Fruit fly (Drosophila melanogaster) whole organism, embryonic: Measurements from ENCODE around the gene tj.
A peak's percentile ranks its signal among the peaks of the same experiment; 100 is the strongest.

Source experiments
- ATbp ChIP-seq: fragments of 200-800 bp; sonication (Bioruptor generic); optimal IDR thresholded peaks from 2 replicates; lab custom pipeline; 2017; ENCODE audit warnings: missing biosample characterization, mild to moderate bottlenecking, missing genetic modification characterization, missing genetic modification reagents
- BtbVII ChIP-seq: fragments of 200-800 bp; sonication (Bioruptor generic); optimal IDR thresholded peaks from 3 replicates; lab custom pipeline; 2017; ENCODE audit warnings: missing biosample characterization, mild to moderate bottlenecking, missing genetic modification characterization
- CG10267 ChIP-seq: fragments of 200-800 bp; sonication (Bioruptor generic); optimal IDR thresholded peaks from 2 replicates; lab custom pipeline; 2018; ENCODE audit warnings: missing biosample characterization, mild to moderate bottlenecking, missing genetic modification characterization, moderate library complexity
- CG10321 ChIP-seq: fragments of 200-800 bp; sonication (Bioruptor generic); IDR thresholded peaks from 2 replicates; pipeline ENCODE4 v1.3.6; 2022; ENCODE audit warnings: missing biosample characterization, missing genetic modification characterization
- CG11398 ChIP-seq: fragments of 200-800 bp; sonication (Bioruptor generic); optimal IDR thresholded peaks from 2 replicates; lab custom pipeline; 2016; ENCODE audit warnings: missing biosample characterization, missing genetic modification characterization
- CG11696 ChIP-seq: fragments of 200-800 bp; sonication (Bioruptor generic); IDR thresholded peaks from 2 replicates; pipeline ENCODE4 v1.3.6; 2022; ENCODE audit warnings: missing biosample characterization, missing genetic modification characterization
- CG11723 ChIP-seq: fragments of 200-800 bp; sonication (Bioruptor generic); optimal IDR thresholded peaks from 2 replicates; lab custom pipeline; 2017; ENCODE audit warnings: missing biosample characterization, mild to moderate bottlenecking, missing genetic modification characterization
- CG12942 ChIP-seq: fragments of 200-800 bp; sonication (Bioruptor generic); optimal IDR thresholded peaks from 3 replicates; lab custom pipeline; 2016; ENCODE audit warnings: missing biosample characterization, missing genetic modification characterization
- CG14014 ChIP-seq: fragments of 200-800 bp; sonication (Bioruptor generic); IDR thresholded peaks from 2 replicates; pipeline ENCODE4 v1.3.6; 2022; ENCODE audit warnings: missing biosample characterization, missing genetic modification characterization
- CG15601 ChIP-seq: fragments of 200-800 bp; sonication (Bioruptor generic); optimal IDR thresholded peaks from 3 replicates; lab custom pipeline; 2019; ENCODE audit warnings: missing biosample characterization, mild to moderate bottlenecking, missing genetic modification characterization, moderate library complexity
- CG15696 ChIP-seq: fragments of 200-800 bp; sonication (Bioruptor generic); optimal IDR thresholded peaks from 2 replicates; lab custom pipeline; 2019; ENCODE audit warnings: missing biosample characterization, mild to moderate bottlenecking, missing genetic modification characterization, moderate library complexity
- CG17186 ChIP-seq: fragments of 200-800 bp; sonication (Bioruptor generic); optimal IDR thresholded peaks from 3 replicates; lab custom pipeline; 2017; ENCODE audit warnings: missing biosample characterization, missing genetic modification reagents, missing genetic modification characterization
- CG2116 ChIP-seq: fragments of 200-800 bp; sonication (Bioruptor generic); optimal IDR thresholded peaks from 3 replicates; lab custom pipeline; 2018; ENCODE audit warnings: missing biosample characterization, mild to moderate bottlenecking, missing genetic modification characterization
- CG2889 ChIP-seq: fragments of 200-800 bp; sonication (Bioruptor generic); IDR thresholded peaks from 3 replicates; pipeline ENCODE4 v1.3.6; 2022; ENCODE audit warnings: missing biosample characterization, missing genetic modification characterization
- CG3281 ChIP-seq: fragments of 200-800 bp; sonication (Bioruptor generic); optimal IDR thresholded peaks from 3 replicates; lab custom pipeline; 2017; ENCODE audit warnings: missing biosample characterization, mild to moderate bottlenecking, missing genetic modification characterization
- CG33557 ChIP-seq: fragments of 200-800 bp; sonication (Bioruptor generic); optimal IDR thresholded peaks from 2 replicates; lab custom pipeline; 2019; ENCODE audit warnings: missing biosample characterization, mild to moderate bottlenecking, missing genetic modification characterization, moderate library complexity
- CG34224 ChIP-seq: fragments of 200-800 bp; sonication (Bioruptor generic); IDR thresholded peaks from 3 replicates; pipeline ENCODE4 v1.3.6; 2022; ENCODE audit warnings: missing biosample characterization, missing genetic modification characterization; ENCODE audit not compliant: partially characterized antibody
- CG3847 ChIP-seq: fragments of 200-800 bp; sonication (Bioruptor generic); IDR thresholded peaks from 2 replicates; pipeline ENCODE4 v1.3.6; 2022; ENCODE audit warnings: missing biosample characterization, missing genetic modification characterization
- CG42726 ChIP-seq: fragments of 200-800 bp; sonication (Bioruptor generic); IDR thresholded peaks from 2 replicates; pipeline ENCODE4 v1.3.6; 2022; ENCODE audit warnings: missing biosample characterization, missing genetic modification characterization; ENCODE audit not compliant: partially characterized antibody
- CG4730 ChIP-seq: fragments of 200-800 bp; sonication (Bioruptor generic); IDR thresholded peaks from 2 replicates; pipeline ENCODE4 v1.3.6; 2022; ENCODE audit warnings: missing biosample characterization, missing genetic modification characterization
- CG5245 ChIP-seq: fragments of 200-800 bp; sonication (Bioruptor generic); optimal IDR thresholded peaks from 3 replicates; lab custom pipeline; 2016; ENCODE audit warnings: missing biosample characterization, missing genetic modification characterization
- CG6791 ChIP-seq: fragments of 200-800 bp; sonication (Bioruptor generic); IDR thresholded peaks from 3 replicates; pipeline ENCODE4 v1.3.6; 2022; ENCODE audit warnings: missing biosample characterization, missing genetic modification characterization; ENCODE audit not compliant: partially characterized antibody
- CG8944 ChIP-seq: fragments of 200-800 bp; sonication (Bioruptor generic); optimal IDR thresholded peaks from 3 replicates; lab custom pipeline; 2016; ENCODE audit warnings: missing biosample characterization, missing genetic modification characterization
- D19B ChIP-seq: fragments of 200-800 bp; sonication (Bioruptor generic); optimal IDR thresholded peaks from 2 replicates; lab custom pipeline; 2017; ENCODE audit warnings: missing biosample characterization, mild to moderate bottlenecking, missing genetic modification characterization
- Dll ChIP-seq: fragments of 200-800 bp; sonication (Bioruptor generic); IDR thresholded peaks from 4 replicates; pipeline ENCODE4 v1.3.6; 2022; ENCODE audit warnings: missing biosample characterization, missing genetic modification characterization; ENCODE audit not compliant: partially characterized antibody
- Doc3 ChIP-seq: fragments of 200-800 bp; sonication (Bioruptor generic); IDR thresholded peaks from 3 replicates; pipeline ENCODE4 v1.3.6; 2022; ENCODE audit warnings: missing biosample characterization, missing genetic modification characterization; ENCODE audit not compliant: partially characterized antibody
- Drgx ChIP-seq: fragments of 200-800 bp; sonication (Bioruptor generic); IDR thresholded peaks from 2 replicates; pipeline ENCODE4 v1.3.6; 2022; ENCODE audit warnings: missing biosample characterization, missing genetic modification characterization
- E2f1 ChIP-seq: fragments of 200-800 bp; sonication (Bioruptor generic); IDR thresholded peaks from 2 replicates; pipeline ENCODE4 v1.3.6; 2022; ENCODE audit warnings: missing biosample characterization, missing genetic modification characterization
- E2f2 ChIP-seq: fragments of 200-800 bp; sonication (Bioruptor generic); IDR thresholded peaks from 2 replicates; pipeline ENCODE4 v1.3.6; 2022; ENCODE audit warnings: missing biosample characterization, missing genetic modification characterization
- Ets65A ChIP-seq: fragments of 200-800 bp; sonication (Bioruptor generic); peaks from one replicate; lab custom pipeline; 2016; ENCODE audit warnings: missing biosample characterization, missing genetic modification characterization
- Hsf ChIP-seq: fragments of 200-800 bp; sonication (Bioruptor generic); optimal IDR thresholded peaks from 3 replicates; lab custom pipeline; 2016; ENCODE audit warnings: missing biosample characterization, missing genetic modification characterization
- MBD-R2 ChIP-seq: fragments of 200-800 bp; sonication (Bioruptor generic); IDR thresholded peaks from 2 replicates; pipeline ENCODE4 v1.3.6; 2022; ENCODE audit warnings: missing biosample characterization, missing genetic modification characterization
- MESR4 ChIP-seq: fragments of 200-800 bp; sonication (Bioruptor generic); optimal IDR thresholded peaks from 2 replicates; lab custom pipeline; 2018; ENCODE audit warnings: missing biosample characterization, mild to moderate bottlenecking, missing genetic modification characterization, moderate library complexity
- Myb ChIP-seq: fragments of 200-800 bp; sonication (Bioruptor generic); optimal IDR thresholded peaks from 2 replicates; lab custom pipeline; 2016; ENCODE audit warnings: missing biosample characterization, missing genetic modification characterization
- Ravus ChIP-seq: fragments of 200-800 bp; sonication (Bioruptor generic); IDR thresholded peaks from 2 replicates; pipeline ENCODE4 v1.3.6; 2022; ENCODE audit warnings: missing biosample characterization, missing genetic modification characterization
- Scr ChIP-seq: fragments of 200-800 bp; sonication (Bioruptor generic); IDR thresholded peaks from 2 replicates; pipeline ENCODE4 v1.3.6; 2022; ENCODE audit warnings: missing biosample characterization, missing genetic modification characterization; ENCODE audit not compliant: partially characterized antibody
- Sin3A ChIP-seq: fragments of >200 bp; optimal IDR thresholded peaks from 2 replicates; lab custom pipeline; 2018
- Spps ChIP-seq: fragments of 200-800 bp; sonication (Bioruptor generic); optimal IDR thresholded peaks from 2 replicates; lab custom pipeline; 2018; ENCODE audit warnings: missing biosample characterization, mild to moderate bottlenecking, missing genetic modification characterization
- ab ChIP-seq: fragments of 200-800 bp; sonication (Bioruptor generic); optimal IDR thresholded peaks from 2 replicates; lab custom pipeline; 2016; ENCODE audit warnings: missing biosample characterization, missing genetic modification characterization
- ap ChIP-seq: fragments of 200-800 bp; sonication (Bioruptor generic); IDR thresholded peaks from 2 replicates; pipeline ENCODE4 v1.3.6; 2022; ENCODE audit warnings: missing biosample characterization, missing genetic modification characterization
- chinmo ChIP-seq: fragments of 200-800 bp; sonication (Bioruptor generic); IDR thresholded peaks from 4 replicates; pipeline ENCODE4 v1.3.6; 2022; ENCODE audit warnings: missing biosample characterization, missing genetic modification characterization; ENCODE audit not compliant: partially characterized antibody
- emc ChIP-seq: fragments of 200-800 bp; sonication (Bioruptor generic); optimal IDR thresholded peaks from 2 replicates; lab custom pipeline; 2016; ENCODE audit warnings: missing biosample characterization, missing genetic modification characterization
- fru ChIP-seq: fragments of >200 bp; optimal IDR thresholded peaks from 2 replicates; lab custom pipeline; 2017
- her ChIP-seq: fragments of 200-800 bp; sonication (Bioruptor generic); optimal IDR thresholded peaks from 2 replicates; lab custom pipeline; 2016; ENCODE audit warnings: missing biosample characterization, missing genetic modification characterization
- hkb ChIP-seq, 2 experiments: fragments of 200-800 bp in 1 of 2; fragments of >200 bp in 1 of 2; sonication (Bioruptor generic) in 1 of 2; IDR thresholded peaks in 1 of 2; optimal IDR thresholded peaks in 1 of 2; 2 replicates each; pipeline versions ENCODE4 v1.3.6 to Lab custom; 2017 to 2022; ENCODE audit warnings: missing biosample characterization in 1 of 2, missing genetic modification characterization in 1 of 2
- ind ChIP-seq: fragments of 200-800 bp; sonication (Bioruptor generic); optimal IDR thresholded peaks from 3 replicates; lab custom pipeline; 2016; ENCODE audit warnings: missing biosample characterization, missing genetic modification characterization
- kni ChIP-seq: fragments of 200-800 bp; sonication (Bioruptor generic); optimal IDR thresholded peaks from 3 replicates; lab custom pipeline; 2017; ENCODE audit warnings: mild to moderate bottlenecking, missing biosample characterization, missing genetic modification reagents, missing genetic modification characterization
- psq ChIP-seq: fragments of 200-800 bp; sonication (Bioruptor generic); optimal IDR thresholded peaks from 2 replicates; lab custom pipeline; 2017; ENCODE audit warnings: missing biosample characterization, missing genetic modification characterization
- stwl ChIP-seq: fragments of 200-800 bp; sonication (Bioruptor generic); optimal IDR thresholded peaks from 3 replicates; lab custom pipeline; 2018; ENCODE audit warnings: missing biosample characterization, mild to moderate bottlenecking, missing genetic modification characterization, moderate library complexity
- trem ChIP-seq: fragments of 200-800 bp; optimal IDR thresholded peaks from 3 replicates; lab custom pipeline; 2019; ENCODE audit warnings: missing biosample characterization, mild to moderate bottlenecking, missing genetic modification characterization, moderate library complexity
- unc-4 ChIP-seq: fragments of 200-800 bp; sonication (Bioruptor generic); IDR thresholded peaks from 2 replicates; pipeline ENCODE4 v1.3.6; 2022; ENCODE audit warnings: missing biosample characterization, missing genetic modification characterization; ENCODE audit not compliant: partially characterized antibody

Gene tj

dm6 chr2L:19497983-19498382, 33.9 kb downstream of the tj start, which contains the start of gene Top3alpha:
TSS of gene Top3alpha (plus strand) at chr2L:19498168.
- TF ChIP-seq CG10267 (peak; percentile 21), Doc3 (GFP tag; lab: Robert Waterston, UW) (peak; percentile 58), psq (no peak), CG17186 (GFP tag; lab: Kevin White, UChicago) (peak; percentile 72), CG11696 (no peak), trem (peak; percentile 74), CG3281 (no peak), CG10321 (GFP tag; lab: Robert Waterston, UW) (no peak), D19B (GFP tag; lab: Kevin White, UChicago) (no peak), CG11398 (GFP tag; lab: Kevin White, UChicago) (no peak), ab (GFP tag; lab: Kevin White, UChicago) (no peak), CG15696 (no peak), MESR4 (GFP tag; lab: Kevin White, UChicago) (peak; percentile 7), Scr (GFP tag; lab: Robert Waterston, UW) (peak; percentile 59), her (no peak), chinmo (GFP tag; lab: Robert Waterston, UW) (0 out of 4 replicates have a peak, but pooled peaks have one; percentile 10), CG11723 (GFP tag; lab: Kevin White, UChicago) (no peak), Spps (tag; lab: Kevin White, UChicago) (no peak), CG4730 (GFP tag; lab: Robert Waterston, UW) (no peak), CG6791 (peak; percentile 68), stwl (tag; lab: Kevin White, UChicago) (peak; percentile 49), CG8944 (GFP tag; lab: Kevin White, UChicago) (no peak), ATbp (GFP tag; lab: Kevin White, UChicago) (no peak), hkb (optimal IDR thresholded peaks at IDR 0.05; lab: Kevin White, UChicago) (no peak), hkb (GFP tag; IDR thresholded peaks at IDR 0.05; lab: Robert Waterston, UW) (no peak), CG15601 (no peak), emc (GFP tag; lab: Kevin White, UChicago) (no peak), CG5245 (no peak), Drgx (GFP tag; lab: Robert Waterston, UW) (no peak), BtbVII (GFP tag; lab: Kevin White, UChicago) (no peak), E2f1 (no peak), CG33557 (GFP tag; lab: Kevin White, UChicago) (no peak), MBD-R2 (GFP tag; lab: Robert Waterston, UW) (peak; percentile 71; the same call in 1 of the 2 replicates), CG42726 (GFP tag; lab: Robert Waterston, UW) (peak; percentile 14; the same call in 1 of the 2 replicates), kni (GFP tag; lab: Kevin White, UChicago) (no peak), E2f2 (GFP tag; lab: Robert Waterston, UW) (peak; percentile 99), Sin3A (peak; percentile 48), Hsf (GFP tag; lab: Kevin White, UChicago) (no peak), Ets65A (GFP tag; lab: Kevin White, UChicago) (no peak), CG14014 (GFP tag; lab: Robert Waterston, UW) (no peak), Myb (GFP tag; lab: Kevin White, UChicago) (peak; percentile 25), CG34224 (GFP tag; lab: Robert Waterston, UW) (peak; percentile 80), ind (GFP tag; lab: Kevin White, UChicago) (no peak), fru (lab: Kevin White, UChicago) (no peak), CG2116 (peak; percentile 90), Dll (GFP tag; lab: Robert Waterston, UW) (peak; percentile 76), CG12942 (GFP tag; lab: Kevin White, UChicago) (no peak), Ravus (GFP tag; lab: Robert Waterston, UW) (no peak), CG2889 (GFP tag; lab: Robert Waterston, UW) (no peak), CG3847 (GFP tag; lab: Robert Waterston, UW) (peak; percentile 35; the same call in 1 of the 2 replicates), ap (no peak), unc-4 (GFP tag; lab: Robert Waterston, UW) (peak; percentile 70)
